Fruit fly (Drosophila melanogaster) whole organism, embryonic: ENCODE data around the gene Mal-B2.

ENCODE experiments used
- Adf1 ChIP-seq: fragments of 200-800 bp; sonication (Bioruptor generic); IDR thresholded peaks from 2 replicates; pipeline ENCODE4 v1.3.6; 2022; ENCODE audit warnings: missing biosample characterization, missing genetic modification characterization
- C15 ChIP-seq: fragments of 200-800 bp; sonication (Bioruptor generic); IDR thresholded peaks from 3 replicates; pipeline ENCODE4 v1.3.6; 2022; ENCODE audit warnings: missing biosample characterization, missing genetic modification characterization
- CG10147 ChIP-seq: fragments of 200-800 bp; sonication (Bioruptor generic); optimal IDR thresholded peaks from 2 replicates; lab custom pipeline; 2019; ENCODE audit warnings: missing biosample characterization, mild to moderate bottlenecking, missing genetic modification characterization, moderate library complexity
- CG10267 ChIP-seq: fragments of 200-800 bp; sonication (Bioruptor generic); optimal IDR thresholded peaks from 2 replicates; lab custom pipeline; 2018; ENCODE audit warnings: missing biosample characterization, mild to moderate bottlenecking, missing genetic modification characterization, moderate library complexity
- CG10959 ChIP-seq: fragments of 200-800 bp; sonication (Bioruptor generic); IDR thresholded peaks from 2 replicates; pipeline ENCODE4 v1.3.6; 2022; ENCODE audit warnings: missing biosample characterization, missing genetic modification characterization
- CG14014 ChIP-seq: fragments of 200-800 bp; sonication (Bioruptor generic); IDR thresholded peaks from 2 replicates; pipeline ENCODE4 v1.3.6; 2022; ENCODE audit warnings: missing biosample characterization, missing genetic modification characterization
- CG15514 ChIP-seq: fragments of 200-800 bp; sonication (Bioruptor generic); optimal IDR thresholded peaks from 3 replicates; lab custom pipeline; 2017; ENCODE audit warnings: missing biosample characterization, missing genetic modification characterization, mild to moderate bottlenecking, moderate library complexity, missing genetic modification reagents
- CG15601 ChIP-seq: fragments of 200-800 bp; sonication (Bioruptor generic); optimal IDR thresholded peaks from 3 replicates; lab custom pipeline; 2019; ENCODE audit warnings: missing biosample characterization, mild to moderate bottlenecking, missing genetic modification characterization, moderate library complexity
- CG1602 ChIP-seq: fragments of 200-800 bp; sonication (Bioruptor generic); optimal IDR thresholded peaks from 3 replicates; lab custom pipeline; 2016; ENCODE audit warnings: missing biosample characterization, missing genetic modification characterization
- CG16779 ChIP-seq: fragments of 200-800 bp; sonication (Bioruptor generic); IDR thresholded peaks from 2 replicates; pipeline ENCODE4 v1.3.6; 2022; ENCODE audit warnings: missing biosample characterization, missing genetic modification characterization
- CG1832 ChIP-seq: fragments of 200-800 bp; sonication (Bioruptor generic); optimal IDR thresholded peaks from 2 replicates; lab custom pipeline; 2017; ENCODE audit warnings: missing biosample characterization, mild to moderate bottlenecking, missing genetic modification characterization, inconsistent platforms
- CG2120 ChIP-seq: fragments of 200-800 bp; sonication (Bioruptor generic); optimal IDR thresholded peaks from 3 replicates; lab custom pipeline; 2016; ENCODE audit warnings: missing biosample characterization, missing genetic modification characterization
- CG30020 ChIP-seq: fragments of 200-800 bp; optimal IDR thresholded peaks from 2 replicates; lab custom pipeline; 2019; ENCODE audit warnings: missing biosample characterization, mild to moderate bottlenecking, missing genetic modification characterization, moderate library complexity
- CG30403 ChIP-seq: fragments of 200-800 bp; sonication (Bioruptor generic); optimal IDR thresholded peaks from 3 replicates; lab custom pipeline; 2016; ENCODE audit warnings: missing biosample characterization, missing genetic modification characterization
- CG3281 ChIP-seq: fragments of 200-800 bp; sonication (Bioruptor generic); optimal IDR thresholded peaks from 3 replicates; lab custom pipeline; 2017; ENCODE audit warnings: missing biosample characterization, mild to moderate bottlenecking, missing genetic modification characterization
- CG34224 ChIP-seq: fragments of 200-800 bp; sonication (Bioruptor generic); IDR thresholded peaks from 3 replicates; pipeline ENCODE4 v1.3.6; 2022; ENCODE audit warnings: missing biosample characterization, missing genetic modification characterization; ENCODE audit not compliant: partially characterized antibody
- CG5245 ChIP-seq: fragments of 200-800 bp; sonication (Bioruptor generic); optimal IDR thresholded peaks from 3 replicates; lab custom pipeline; 2016; ENCODE audit warnings: missing biosample characterization, missing genetic modification characterization
- CG6813 ChIP-seq: fragments of 200-800 bp; sonication (Bioruptor generic); optimal IDR thresholded peaks from 2 replicates; lab custom pipeline; 2017; ENCODE audit warnings: missing biosample characterization, missing genetic modification characterization, mild to moderate bottlenecking, moderate library complexity, missing genetic modification reagents
- CG7963 ChIP-seq: fragments of 200-800 bp; sonication (Bioruptor generic); IDR thresholded peaks from 3 replicates; pipeline ENCODE4 v1.3.6; 2022; ENCODE audit warnings: missing biosample characterization, missing genetic modification characterization; ENCODE audit not compliant: partially characterized antibody
- CoRest ChIP-seq: fragments of 200-800 bp; sonication (Bioruptor generic); optimal IDR thresholded peaks from 3 replicates; lab custom pipeline; 2018; ENCODE audit warnings: missing biosample characterization, mild to moderate bottlenecking, missing genetic modification characterization, moderate library complexity
- E2f2 ChIP-seq: fragments of 200-800 bp; sonication (Bioruptor generic); IDR thresholded peaks from 2 replicates; pipeline ENCODE4 v1.3.6; 2022; ENCODE audit warnings: missing biosample characterization, missing genetic modification characterization
- Gsc ChIP-seq: fragments of 200-800 bp; sonication (Bioruptor generic); IDR thresholded peaks from 2 replicates; pipeline ENCODE4 v1.3.6; 2022; ENCODE audit warnings: missing biosample characterization, missing genetic modification characterization
- HLHmδ ChIP-seq: fragments of 200-800 bp; sonication (Bioruptor generic); optimal IDR thresholded peaks from 2 replicates; lab custom pipeline; 2018; ENCODE audit warnings: missing biosample characterization, mild to moderate bottlenecking, missing genetic modification characterization, moderate library complexity
- Lhr ChIP-seq: fragments of 200-800 bp; sonication (Bioruptor generic); optimal IDR thresholded peaks from 3 replicates; lab custom pipeline; 2017; ENCODE audit warnings: mild to moderate bottlenecking, missing biosample characterization, missing genetic modification reagents, missing genetic modification characterization
- MESR4 ChIP-seq: fragments of 200-800 bp; sonication (Bioruptor generic); optimal IDR thresholded peaks from 2 replicates; lab custom pipeline; 2018; ENCODE audit warnings: missing biosample characterization, mild to moderate bottlenecking, missing genetic modification characterization, moderate library complexity
- NfI ChIP-seq: fragments of 200-800 bp; sonication (Bioruptor generic); optimal IDR thresholded peaks from 3 replicates; lab custom pipeline; 2018; ENCODE audit warnings: missing biosample characterization, mild to moderate bottlenecking, missing genetic modification characterization, moderate library complexity
- Pdp1 ChIP-seq, 2 experiments: fragments of 200-800 bp; sonication (Bioruptor generic); optimal IDR thresholded peaks; 3 replicates each; lab custom pipeline; 2016; ENCODE audit warnings: missing biosample characterization in 2 of 2, missing genetic modification characterization in 2 of 2, mild to moderate bottlenecking in 1 of 2, moderate library complexity in 1 of 2
- Rx ChIP-seq: fragments of 200-800 bp; sonication (Bioruptor generic); IDR thresholded peaks from 2 replicates; pipeline ENCODE4 v1.3.6; 2022; ENCODE audit warnings: missing biosample characterization, missing genetic modification characterization
- Sox102F ChIP-seq: fragments of 200-800 bp; sonication (Bioruptor generic); optimal IDR thresholded peaks from 2 replicates; lab custom pipeline; 2018; ENCODE audit warnings: missing biosample characterization, mild to moderate bottlenecking, missing genetic modification characterization, moderate library complexity
- Spps ChIP-seq: fragments of 200-800 bp; sonication (Bioruptor generic); optimal IDR thresholded peaks from 2 replicates; lab custom pipeline; 2018; ENCODE audit warnings: missing biosample characterization, mild to moderate bottlenecking, missing genetic modification characterization
- Sry-β ChIP-seq: fragments of 200-800 bp; sonication (Bioruptor generic); optimal IDR thresholded peaks from 2 replicates; lab custom pipeline; 2018; ENCODE audit warnings: missing biosample characterization, mild to moderate bottlenecking, missing genetic modification characterization, moderate library complexity
- Sry-δ ChIP-seq: fragments of 200-800 bp; sonication (Bioruptor generic); optimal IDR thresholded peaks from 2 replicates; lab custom pipeline; 2016; ENCODE audit warnings: missing biosample characterization, missing genetic modification characterization
- Stat92E ChIP-seq, 3 experiments: fragments of >200 bp in 2 of 3; fragments of 200-800 bp in 1 of 3; sonication (Bioruptor generic) in 1 of 3; optimal IDR thresholded peaks; 2 replicates each; lab custom pipeline; 2017 to 2019; ENCODE audit warnings: missing biosample characterization in 3 of 3, missing genetic modification characterization in 3 of 3, mild to moderate bottlenecking in 1 of 3, moderate library complexity in 1 of 3
- ato ChIP-seq: fragments of 200-800 bp; sonication (Bioruptor generic); IDR thresholded peaks from 2 replicates; pipeline ENCODE4 v1.3.6; 2022; ENCODE audit warnings: missing biosample characterization, missing genetic modification characterization; ENCODE audit not compliant: partially characterized antibody
- bbx ChIP-seq: fragments of 200-800 bp; sonication (Bioruptor generic); IDR thresholded peaks from 2 replicates; pipeline ENCODE4 v1.3.6; 2022; ENCODE audit warnings: missing biosample characterization, missing genetic modification characterization; ENCODE audit not compliant: partially characterized antibody
- dm ChIP-seq: fragments of 200-800 bp; sonication (Bioruptor generic); optimal IDR thresholded peaks from 3 replicates; lab custom pipeline; 2016; ENCODE audit warnings: missing biosample characterization, missing genetic modification characterization
- en ChIP-seq: fragments of 200-800 bp; sonication (Bioruptor generic); optimal IDR thresholded peaks from 2 replicates; lab custom pipeline; 2016; ENCODE audit warnings: missing biosample characterization, missing genetic modification characterization
- hbn ChIP-seq: fragments of 200-800 bp; sonication (Bioruptor generic); IDR thresholded peaks from 2 replicates; pipeline ENCODE4 v1.3.6; 2022; ENCODE audit warnings: missing biosample characterization, missing genetic modification characterization; ENCODE audit not compliant: partially characterized antibody
- klu ChIP-seq: fragments of 200-800 bp; sonication (Bioruptor generic); IDR thresholded peaks from 2 replicates; pipeline ENCODE4 v1.3.6; 2022; ENCODE audit warnings: missing biosample characterization, missing genetic modification characterization
- lilli ChIP-seq: fragments of 200-800 bp; sonication (Bioruptor generic); optimal IDR thresholded peaks from 3 replicates; lab custom pipeline; 2016; ENCODE audit warnings: missing biosample characterization, missing genetic modification characterization
- nerfin-2 ChIP-seq: fragments of 200-800 bp; sonication (Bioruptor generic); IDR thresholded peaks from 2 replicates; pipeline ENCODE4 v1.3.6; 2022; ENCODE audit warnings: missing biosample characterization, missing genetic modification characterization; ENCODE audit not compliant: partially characterized antibody
- pho ChIP-seq: fragments of 200-800 bp; sonication (Bioruptor generic); optimal IDR thresholded peaks from 2 replicates; lab custom pipeline; 2016; ENCODE audit warnings: missing biosample characterization, missing genetic modification characterization
- pzg ChIP-seq: fragments of 200-800 bp; sonication (Bioruptor generic); optimal IDR thresholded peaks from 3 replicates; lab custom pipeline; 2018; ENCODE audit warnings: missing biosample characterization, mild to moderate bottlenecking, missing genetic modification characterization, moderate library complexity
- salm ChIP-seq: fragments of 200-800 bp; sonication (Bioruptor generic); optimal IDR thresholded peaks from 2 replicates; lab custom pipeline; 2018; ENCODE audit warnings: missing biosample characterization, mild to moderate bottlenecking, missing genetic modification characterization
- toy ChIP-seq: fragments of 200-800 bp; sonication (Bioruptor generic); IDR thresholded peaks from 2 replicates; pipeline ENCODE4 v1.3.6; 2022; ENCODE audit warnings: missing biosample characterization, missing genetic modification characterization
- unpg ChIP-seq: fragments of 200-800 bp; sonication (Bioruptor generic); optimal IDR thresholded peaks from 3 replicates; lab custom pipeline; 2018; ENCODE audit warnings: missing biosample characterization, mild to moderate bottlenecking, missing genetic modification characterization, moderate library complexity

Gene Mal-B2

dm6 chr2L:11812781-11813664 lies 36.7 kb upstream of the Mal-B2 start (continued):
- no peak for TF ChIP-seq CG10147 (GFP tag; lab: Kevin White, UChicago)
- peak; percentile 15 for TF ChIP-seq CG3281 (GFP tag; lab: Kevin White, UChicago)
- peak; percentile 91 for TF ChIP-seq MESR4
- TF ChIP-seq Pdp1 (GFP tag; optimal IDR thresholded peaks at IDR 0.05; lab: Kevin White, UChicago), result no peak
- no peak for TF ChIP-seq Spps (tag; lab: Kevin White, UChicago)
- TF ChIP-seq Lhr (GFP tag; lab: Kevin White, UChicago), result no peak
- no peak for TF ChIP-seq Sry-β (GFP tag; lab: Kevin White, UChicago)
- no peak for TF ChIP-seq C15 (GFP tag; lab: Robert Waterston, UW)
- no peak; the same call in 2 of the 3 replicates for TF ChIP-seq CG34224 (GFP tag; lab: Robert Waterston, UW)
- TF ChIP-seq pzg, result no peak
- TF ChIP-seq CG30020 (tag; lab: Kevin White, UChicago), result no peak
- TF ChIP-seq lilli (GFP tag; lab: Kevin White, UChicago), result no peak

dm6 chr2L:11813665-11814087 lies 36.1 kb upstream of the Mal-B2 start, which contains the start of gene CycY:
CycY (minus strand) TSS chr2L:11813780.
- peak; percentile 35 for TF ChIP-seq CG15601 (tag; lab: Kevin White, UChicago)
- peak; percentile 39 for TF ChIP-seq CG15514
- TF ChIP-seq en, result no peak
- 0 out of 2 replicates have a peak, but pooled peaks have one; percentile 35 for TF ChIP-seq ato (GFP tag; lab: Robert Waterston, UW)
- TF ChIP-seq toy (GFP tag; lab: Robert Waterston, UW), result no peak
- no peak for TF ChIP-seq CG14014 (GFP tag; lab: Robert Waterston, UW)
- TF ChIP-seq Sox102F (GFP tag; lab: Kevin White, UChicago), result peak; percentile 26
- peak; percentile 59 for TF ChIP-seq Sry-δ (GFP tag; lab: Kevin White, UChicago)
- TF ChIP-seq CG7963 (GFP tag; lab: Robert Waterston, UW), result 0 out of 3 replicates have a peak, but pooled peaks have one; percentile 21
- no peak for TF ChIP-seq dm
- peak; percentile 6 for TF ChIP-seq CG5245 (GFP tag; lab: Kevin White, UChicago)
- no peak for TF ChIP-seq salm (tag; lab: Kevin White, UChicago)
- TF ChIP-seq CG1832, result no peak
- TF ChIP-seq CG10959 (GFP tag; lab: Robert Waterston, UW), result no peak
- TF ChIP-seq Adf1 (GFP tag; lab: Robert Waterston, UW), result peak; percentile 86
- peak; percentile 51; the same call in 1 of the 2 replicates for TF ChIP-seq bbx (GFP tag; lab: Robert Waterston, UW)
- peak; percentile 4 for TF ChIP-seq CG1602 (GFP tag; lab: Kevin White, UChicago)
- TF ChIP-seq pho (GFP tag; lab: Kevin White, UChicago), result no peak
- TF ChIP-seq Stat92E (GFP tag; optimal IDR thresholded peaks at IDR 0.05; lab: Kevin White, UChicago), result peak in 1 of 3 experiments; percentile 6
- peak; percentile 78 for TF ChIP-seq Lhr (GFP tag; lab: Kevin White, UChicago)
- TF ChIP-seq CG16779 (GFP tag; lab: Robert Waterston, UW), result no peak
- TF ChIP-seq klu (GFP tag; lab: Robert Waterston, UW), result no peak
- peak; percentile 8 for TF ChIP-seq unpg (GFP tag; lab: Kevin White, UChicago)
- TF ChIP-seq CG6813, result no peak
- peak; percentile 73 for TF ChIP-seq CG10267
- peak; percentile 30 for TF ChIP-seq CoRest
- peak; percentile 66 for TF ChIP-seq hbn (GFP tag; lab: Robert Waterston, UW)
- no peak for TF ChIP-seq HLHmδ
- peak; percentile 34 for TF ChIP-seq CG30403
- TF ChIP-seq CG2120 (GFP tag; lab: Kevin White, UChicago), result peak; percentile 17
- no peak for TF ChIP-seq NfI (GFP tag; lab: Kevin White, UChicago)
- 0 out of 2 replicates have a peak, but pooled peaks have one; percentile 46 for TF ChIP-seq nerfin-2
- peak; percentile 94 for TF ChIP-seq E2f2 (GFP tag; lab: Robert Waterston, UW)
- TF ChIP-seq Rx, result no peak
- no peak for TF ChIP-seq Gsc (GFP tag; lab: Robert Waterston, UW)
